Worm (Caenorhabditis elegans) whole organism, L3 larva: Measurements from ENCODE around the gene srz-11.

Experiments
- ama-1 ChIP-seq: fragments of 150-350 bp; optimal IDR thresholded peaks from 2 replicates; lab custom pipeline; 2018
- ceh-82 ChIP-seq: fragments of 150-350 bp; optimal IDR thresholded peaks from 2 replicates; lab custom pipeline; 2014; ENCODE audit warnings: missing biosample characterization, missing genetic modification characterization
- elt-1 ChIP-seq: fragments of 150-350 bp; optimal IDR thresholded peaks from 2 replicates; lab custom pipeline; 2014; ENCODE audit warnings: missing biosample characterization, missing genetic modification characterization
- fkh-2 ChIP-seq: fragments of 150-350 bp; optimal IDR thresholded peaks from 2 replicates; lab custom pipeline; 2014; ENCODE audit warnings: missing biosample characterization, missing genetic modification reagents, missing genetic modification characterization
- fos-1 ChIP-seq: fragments of 150-350 bp; optimal IDR thresholded peaks from 2 replicates; lab custom pipeline; 2014; ENCODE audit warnings: missing biosample characterization, missing genetic modification characterization

ce11 chrV:15175459-15175858 lies 12.6 kb downstream of the srz-11 start, which contains the start of gene clec-47:
- TF ChIP-seq elt-1 (tag; lab: Kevin White, UChicago), result no peak
- TF ChIP-seq ama-1, result no peak
- no peak for TF ChIP-seq fos-1 (tag; lab: Kevin White, UChicago)
- TF ChIP-seq ceh-82, result no peak
- no peak for TF ChIP-seq fkh-2 (tag; lab: Kevin White, UChicago)
